Worm (Caenorhabditis elegans): ENCODE measurements around the gene rcq-5.

Gene rcq-5

DNA sequence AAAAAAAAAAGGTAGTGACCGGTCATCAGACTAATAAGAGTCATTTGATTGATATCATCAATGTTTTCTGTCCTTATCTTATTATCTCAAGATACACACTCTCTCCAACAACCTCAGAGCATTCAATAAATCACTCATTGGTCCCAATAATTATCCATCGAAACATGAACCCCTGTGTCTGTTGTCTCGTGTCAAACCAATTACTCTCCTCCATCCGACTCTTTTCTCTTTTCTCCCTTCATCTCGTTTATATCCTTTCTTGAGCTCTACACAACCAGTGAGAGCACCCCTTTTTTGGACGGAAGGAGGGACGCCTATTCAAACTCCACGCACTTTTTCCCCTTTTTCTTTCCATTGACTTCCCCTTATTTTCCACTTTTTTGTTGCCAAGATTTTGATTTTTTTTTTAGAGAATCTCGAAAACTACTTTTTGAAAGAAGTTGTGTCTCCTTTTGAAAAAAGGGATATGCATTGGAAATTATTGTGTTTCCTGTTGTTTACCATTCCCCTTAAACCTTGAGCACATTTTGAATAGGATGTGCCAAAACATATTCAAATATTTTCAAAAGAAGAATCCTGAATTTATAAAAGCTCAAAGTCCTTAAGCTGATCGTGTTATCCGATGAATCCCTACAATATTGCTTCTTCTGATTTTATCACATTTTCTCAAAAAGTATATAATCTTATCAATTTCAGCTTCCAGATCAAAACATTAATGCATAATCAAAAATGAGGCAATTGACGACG is 52.2 kb downstream of the rcq-5 start, which contains the start of gene pxd-1:
TSS of gene pxd-1 (plus strand) at position 697 of the 747 bp plus-strand sequence.
- TF ChIP-seq ets-7 (tag; optimal IDR thresholded peaks at IDR 0.05) = no peak
- TF ChIP-seq hnd-1 (tag; optimal IDR thresholded peaks at IDR 0.05) = no peak
- no peak for TF ChIP-seq hmg-4 (GFP tag; optimal IDR thresholded peaks at IDR 0.05)
- no peak for TF ChIP-seq aly-1 (tag; optimal IDR thresholded peaks at IDR 0.05)
- TF ChIP-seq flt-1 (GFP tag; IDR thresholded peaks at IDR 0.05) = no peak
- TF ChIP-seq ama-1 (optimal IDR thresholded peaks at IDR 0.05) = no peak
- TF ChIP-seq sea-1 (GFP tag; conservative IDR thresholded peaks at IDR 0.05) = no peak
- no peak for TF ChIP-seq B0310.2 (tag; optimal IDR thresholded peaks at IDR 0.05)
- no peak for TF ChIP-seq ceh-13 (GFP tag; optimal IDR thresholded peaks at IDR 0.05)
- TF ChIP-seq F13C5.2 (tag; optimal IDR thresholded peaks at IDR 0.05) = no peak
- TF ChIP-seq tra-4 (tag; optimal IDR thresholded peaks at IDR 0.05) = no peak
- TF ChIP-seq pes-1 (GFP tag; IDR thresholded peaks at IDR 0.05) = no peak

DNA sequence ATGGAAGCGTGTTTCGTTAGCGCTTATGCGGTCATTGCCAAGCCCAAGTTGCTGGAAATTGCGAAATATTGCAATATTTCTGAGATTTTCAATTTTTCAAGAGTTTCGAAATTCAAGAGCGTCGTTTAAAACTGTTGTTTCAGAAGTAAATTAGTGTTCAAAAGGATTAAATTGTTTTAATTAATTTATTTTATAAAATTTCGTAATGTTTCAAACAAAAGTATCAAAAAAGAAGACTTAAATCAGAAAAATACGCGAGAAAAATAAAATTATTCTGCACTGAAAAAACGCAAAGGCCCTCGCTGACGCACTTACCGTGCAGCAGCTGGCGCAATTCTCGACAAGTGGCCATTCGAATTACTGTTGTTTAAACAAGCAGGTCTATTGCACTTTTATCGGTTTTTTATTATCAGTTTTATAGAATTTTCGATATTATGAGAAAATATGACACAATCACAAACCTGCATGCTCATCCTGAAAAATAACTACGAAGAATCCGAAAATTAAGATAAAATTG is 53.7 kb downstream of the rcq-5 start, which contains the start of gene tif-1A:
TSS of gene tif-1A (minus strand) at position 51 of the 517 bp plus-strand sequence.
- TF ChIP-seq flt-1 (GFP tag; IDR thresholded peaks at IDR 0.05) = no peak
- TF ChIP-seq hmg-4 (GFP tag; optimal IDR thresholded peaks at IDR 0.05) = no peak
- TF ChIP-seq ceh-36 (tag; optimal IDR thresholded peaks at IDR 0.05) = peak; percentile 14
- TF ChIP-seq tra-4 (tag; optimal IDR thresholded peaks at IDR 0.05) = no peak
- TF ChIP-seq ets-7 (tag; optimal IDR thresholded peaks at IDR 0.05) = no peak
- no peak for TF ChIP-seq ama-1 (optimal IDR thresholded peaks at IDR 0.05)
- TF ChIP-seq hmbx-1 (tag; optimal IDR thresholded peaks at IDR 0.05) = no peak
- TF ChIP-seq tbx-11 (GFP tag; IDR thresholded peaks at IDR 0.05) = 0 out of 2 replicates have a peak, but pooled peaks have one; percentile 33
- TF ChIP-seq tbx-37 (GFP tag; conservative IDR thresholded peaks at IDR 0.05) = no peak
- no peak for TF ChIP-seq aly-1 (tag; optimal IDR thresholded peaks at IDR 0.05)
- peak; percentile 85 for TF ChIP-seq F13C5.2 (tag; optimal IDR thresholded peaks at IDR 0.05)
- 0 out of 2 replicates have a peak, but pooled peaks have one; percentile 35 for TF ChIP-seq sea-1 (GFP tag; conservative IDR thresholded peaks at IDR 0.05)
- TF ChIP-seq pes-1 (GFP tag; IDR thresholded peaks at IDR 0.05) = 0 out of 2 replicates have a peak, but pooled peaks have one; percentile 41

All from whole organism, early embryonic.